Worm (Caenorhabditis elegans) whole organism, L4 larva: ENCODE results near the gene ldp-1.

Experiments
- F37D6.2 ChIP-seq: sonication (generic microtip); optimal IDR thresholded peaks from 2 replicates; lab custom pipeline; 2016; ENCODE audit warnings: mild to moderate bottlenecking, missing genetic modification characterization, missing compliant biosample characterization
- F44E2.7 ChIP-seq: fragments of 200-800 bp; sonication (Bioruptor generic); IDR thresholded peaks from 2 replicates; pipeline ENCODE4 v2.1.2; 2022; ENCODE audit warnings: missing genetic modification characterization, missing compliant biosample characterization
- T20F7.1 ChIP-seq: fragments of 200-800 bp; sonication (Bioruptor generic); optimal IDR thresholded peaks from 2 replicates; lab custom pipeline; 2018; ENCODE audit warnings: mild to moderate bottlenecking, missing genetic modification characterization, missing compliant biosample characterization
- T26A8.4 ChIP-seq: fragments of 200-800 bp; sonication (Bioruptor generic); IDR thresholded peaks from 2 replicates; pipeline ENCODE4 v1.3.6; 2022; ENCODE audit warnings: missing genetic modification characterization, missing compliant biosample characterization
- Y105C5A.15 ChIP-seq: fragments of 200-800 bp; sonication (Bioruptor generic); IDR thresholded peaks from 2 replicates; pipeline ENCODE4 v1.3.6; 2022; ENCODE audit warnings: missing genetic modification characterization, missing compliant biosample characterization
- Y48G9A.11 ChIP-seq: fragments of 200-800 bp; sonication (Bioruptor generic); IDR thresholded peaks from 2 replicates; pipeline ENCODE4 v1.3.6; 2022; ENCODE audit warnings: missing genetic modification reagents, missing genetic modification characterization, missing compliant biosample characterization
- aha-1 ChIP-seq: fragments of 150-350 bp; peaks from one replicate; lab custom pipeline; 2014; ENCODE audit warnings: missing biosample characterization, missing genetic modification characterization
- arid-1 ChIP-seq: fragments of 200-800 bp; sonication (Bioruptor generic); conservative IDR thresholded peaks from 2 replicates; pipeline ENCODE4 v1.3.6; 2022; ENCODE audit warnings: missing genetic modification reagents, missing genetic modification characterization, missing compliant biosample characterization
- attf-4 ChIP-seq: sonication (generic microtip); optimal IDR thresholded peaks from 3 replicates; lab custom pipeline; 2017; ENCODE audit warnings: missing biosample characterization, missing genetic modification characterization
- ctbp-1 ChIP-seq: fragments of 200-800 bp; sonication (Bioruptor generic); IDR thresholded peaks from 2 replicates; pipeline ENCODE4 v1.3.6; 2022; ENCODE audit warnings: missing genetic modification reagents, missing genetic modification characterization, missing compliant biosample characterization
- duxl-1 ChIP-seq: sonication (generic microtip); optimal IDR thresholded peaks from 2 replicates; lab custom pipeline; 2016; ENCODE audit warnings: mild to moderate bottlenecking, missing genetic modification characterization, moderate library complexity, missing compliant biosample characterization; ENCODE audit not compliant: poor library complexity
- egl-43 ChIP-seq: fragments of 200-800 bp; sonication (Bioruptor generic); IDR thresholded peaks from 2 replicates; pipeline ENCODE4 v1.3.6; 2022; ENCODE audit warnings: missing genetic modification reagents, missing genetic modification characterization, missing compliant biosample characterization
- hmg-1.1 ChIP-seq: fragments of 200-800 bp; sonication (Bioruptor generic); IDR thresholded peaks from 2 replicates; pipeline ENCODE4 v1.3.6; 2022; ENCODE audit warnings: missing genetic modification reagents, missing genetic modification characterization, missing compliant biosample characterization
- lim-7 ChIP-seq: fragments of 200-800 bp; sonication (Bioruptor generic); IDR thresholded peaks from 2 replicates; pipeline ENCODE4 v1.3.6; 2022; ENCODE audit warnings: missing genetic modification characterization, missing compliant biosample characterization
- lin-13 ChIP-seq: fragments of 150-350 bp; optimal IDR thresholded peaks from 2 replicates; lab custom pipeline; 2014; ENCODE audit warnings: missing biosample characterization, missing genetic modification reagents, missing genetic modification characterization
- lin-29 ChIP-seq: fragments of 200-800 bp; sonication (Bioruptor generic); IDR thresholded peaks from 2 replicates; pipeline ENCODE4 v1.3.6; 2022; ENCODE audit warnings: missing genetic modification reagents, missing genetic modification characterization, missing compliant biosample characterization
- lin-38 ChIP-seq: fragments of 200-800 bp; sonication (Bioruptor generic); IDR thresholded peaks from 2 replicates; pipeline ENCODE4 v1.3.6; 2022; ENCODE audit warnings: missing genetic modification reagents, missing genetic modification characterization, missing compliant biosample characterization
- lsy-2 ChIP-seq, 2 experiments: fragments of 150-350 bp in 1 of 2; sonication (generic microtip) in 1 of 2; optimal IDR thresholded peaks; 2 replicates each; lab custom pipeline; 2014 to 2017; ENCODE audit warnings: missing biosample characterization in 2 of 2, missing genetic modification characterization in 2 of 2
- mdt-29 ChIP-seq: fragments of 200-800 bp; sonication (Bioruptor generic); IDR thresholded peaks from 2 replicates; pipeline ENCODE4 v1.3.6; 2022; ENCODE audit warnings: missing genetic modification reagents, missing genetic modification characterization, missing compliant biosample characterization
- mxl-3 ChIP-seq: fragments of 200-800 bp; sonication (Bioruptor generic); optimal IDR thresholded peaks from 2 replicates; lab custom pipeline; 2018; ENCODE audit warnings: mild to moderate bottlenecking, missing genetic modification characterization, missing compliant biosample characterization
- nhr-11 ChIP-seq: fragments of 150-350 bp; optimal IDR thresholded peaks from 2 replicates; lab custom pipeline; 2014; ENCODE audit warnings: missing biosample characterization, missing genetic modification characterization
- nhr-41 ChIP-seq: fragments of 200-800 bp; sonication (Bioruptor generic); IDR thresholded peaks from 2 replicates; pipeline ENCODE4 v1.3.6; 2022; ENCODE audit warnings: missing genetic modification reagents, missing genetic modification characterization, missing compliant biosample characterization
- nhr-6 ChIP-seq: fragments of 150-350 bp; optimal IDR thresholded peaks from 2 replicates; lab custom pipeline; 2014; ENCODE audit warnings: missing biosample characterization, missing genetic modification characterization
- saeg-2 ChIP-seq: fragments of 200-800 bp; sonication (Bioruptor generic); IDR thresholded peaks from 2 replicates; pipeline ENCODE4 v1.3.6; 2022; ENCODE audit warnings: missing genetic modification reagents, missing genetic modification characterization, missing compliant biosample characterization
- sdz-12 ChIP-seq: fragments of 200-800 bp; sonication (Bioruptor generic); optimal IDR thresholded peaks from 2 replicates; lab custom pipeline; 2018; ENCODE audit warnings: mild to moderate bottlenecking, missing genetic modification characterization, missing compliant biosample characterization
- set-16 ChIP-seq: fragments of 200-800 bp; sonication (Bioruptor generic); IDR thresholded peaks from 2 replicates; pipeline ENCODE4 v1.3.6; 2022; ENCODE audit warnings: missing genetic modification reagents, missing genetic modification characterization, missing compliant biosample characterization
- skn-1 ChIP-seq: fragments of 150-350 bp; optimal IDR thresholded peaks from 2 replicates; lab custom pipeline; 2014; ENCODE audit warnings: missing biosample characterization, missing genetic modification characterization
- tag-97 ChIP-seq: fragments of 200-800 bp; sonication (Bioruptor generic); IDR thresholded peaks from 2 replicates; pipeline ENCODE4 v1.3.6; 2022; ENCODE audit warnings: missing genetic modification characterization, missing compliant biosample characterization
- tra-1 ChIP-seq: fragments of 200-800 bp; sonication (Bioruptor generic); IDR thresholded peaks from 2 replicates; pipeline ENCODE4 v1.3.6; 2022; ENCODE audit warnings: missing genetic modification reagents, missing genetic modification characterization, missing compliant biosample characterization
- unc-130 ChIP-seq: sonication (generic microtip); optimal IDR thresholded peaks from 2 replicates; lab custom pipeline; 2016; ENCODE audit warnings: missing genetic modification reagents, missing genetic modification characterization, missing compliant biosample characterization
- zfp-2 ChIP-seq: sonication (generic microtip); optimal IDR thresholded peaks from 2 replicates; lab custom pipeline; 2016; ENCODE audit warnings: mild to moderate bottlenecking, missing genetic modification characterization, missing compliant biosample characterization
- zip-11 ChIP-seq: fragments of 200-800 bp; sonication (Bioruptor generic); IDR thresholded peaks from 2 replicates; pipeline ENCODE4 v1.3.6; 2022; ENCODE audit warnings: missing genetic modification characterization, missing compliant biosample characterization

The ldp-1 gene

ce11 chrV:2083869-2084268, 43.5 kb upstream of the ldp-1 start:
- peak; percentile 48; the same call in 1 of the 2 replicates for TF ChIP-seq set-16 (GFP tag; lab: Robert Waterston, UW)
- no peak for TF ChIP-seq mxl-3 (GFP tag; lab: Kevin White, UChicago)
- peak; percentile 93 for TF ChIP-seq aha-1 (tag; lab: Kevin White, UChicago)

DNA sequence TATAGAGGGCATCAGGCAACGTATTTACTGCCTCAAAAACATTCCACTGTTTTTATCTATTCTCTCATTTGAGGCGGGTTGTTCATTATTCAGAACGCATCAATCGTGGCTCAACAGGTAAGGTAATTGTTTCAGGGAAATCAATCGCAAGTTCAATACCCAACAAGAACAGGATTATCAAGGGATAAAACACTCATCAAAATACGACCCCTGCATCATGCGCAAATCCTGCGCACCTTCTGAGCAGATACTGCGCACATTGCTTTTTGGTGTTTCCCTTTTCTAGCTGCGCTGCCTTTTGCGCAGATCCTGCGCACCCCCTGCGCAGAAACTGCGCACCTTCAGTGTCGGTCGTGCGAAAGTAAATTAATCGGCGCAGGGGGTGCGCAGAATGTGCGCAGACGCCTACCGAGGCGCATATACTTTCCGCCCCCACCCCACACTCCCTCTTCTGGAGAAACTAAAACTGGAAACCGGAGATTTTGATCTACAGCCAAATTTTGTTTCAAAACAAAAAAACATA, 41.5 kb upstream of the ldp-1 start, which contains the start of gene F36F12.3:
F36F12.3 (plus strand) TSS at position 51 of the 523 bp plus-strand sequence.
- TF ChIP-seq egl-43 (GFP tag; lab: Robert Waterston, UW) = peak; percentile 65; the same call in 1 of the 2 replicates
- 0 out of 2 replicates have a peak, but pooled peaks have one; percentile 33 for TF ChIP-seq F44E2.7 (GFP tag; lab: Robert Waterston, UW)
- TF ChIP-seq set-16 (GFP tag; lab: Robert Waterston, UW) = peak; percentile 78

ce11 chrV:2090321-2090720, 37.0 kb upstream of the ldp-1 start, which contains the start of gene ztf-28:
ztf-28 (plus strand) TSS chrV:2090669.
- TF ChIP-seq Y48G9A.11 (GFP tag; lab: Robert Waterston, UW) (peak; percentile 48; the same call in 1 of the 2 replicates), aha-1 (tag; lab: Kevin White, UChicago) (peak; percentile 69), lin-38 (0 out of 2 replicates have a peak, but pooled peaks have one; percentile 8)
- TF ChIP-seq, all 104 proteins: peak for 3; not testable (repeated sequence) for 101

DNA sequence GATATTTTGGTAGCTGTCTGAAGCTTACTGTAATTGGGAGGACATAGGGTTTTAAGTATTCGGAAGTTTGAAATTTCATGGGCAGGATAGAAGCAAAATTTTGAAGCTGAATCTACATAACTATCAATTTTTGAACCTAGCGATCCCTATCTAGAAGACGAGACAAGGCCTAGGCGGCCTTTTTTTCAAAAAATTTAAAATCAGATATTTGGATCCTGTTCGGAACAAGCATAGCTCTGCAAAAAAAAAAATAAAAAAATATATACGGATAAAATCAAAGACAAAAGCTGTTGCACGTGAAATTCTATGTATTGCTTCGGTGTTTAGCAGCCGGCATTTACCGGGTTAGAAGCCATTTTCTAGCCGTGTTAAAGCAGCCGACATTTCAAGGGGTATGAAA, 32.1 kb upstream of the ldp-1 start, which contains the start of gene F36F12.2:
F36F12.2 (minus strand) TSS at position 101 of the 400 bp plus-strand sequence.
- TF ChIP-seq zfp-2 (tag; lab: Kevin White, UChicago) = no peak
- TF ChIP-seq saeg-2 = no peak
- TF ChIP-seq hmg-1.1 = no peak
- no peak for TF ChIP-seq T26A8.4 (GFP tag; lab: Robert Waterston, UW)
- no peak for TF ChIP-seq lin-29
- TF ChIP-seq lin-13 (GFP tag; lab: Kevin White, UChicago) = no peak
- TF ChIP-seq Y105C5A.15 (GFP tag; lab: Robert Waterston, UW) = no peak
- TF ChIP-seq T20F7.1 (GFP tag; lab: Kevin White, UChicago) = no peak
- TF ChIP-seq duxl-1 = no peak
- no peak for TF ChIP-seq nhr-6 (tag; lab: Kevin White, UChicago)
- no peak for TF ChIP-seq skn-1
- TF ChIP-seq arid-1 (GFP tag; lab: Robert Waterston, UW) = no peak
- TF ChIP-seq tra-1 (GFP tag; lab: Robert Waterston, UW) = no peak
- no peak for TF ChIP-seq egl-43 (GFP tag; lab: Robert Waterston, UW)
- no peak for TF ChIP-seq lsy-2 (tag; optimal IDR thresholded peaks at IDR 0.05; lab: Kevin White, UChicago)
- TF ChIP-seq aha-1 (tag; lab: Kevin White, UChicago) = no peak
- no peak for TF ChIP-seq ctbp-1 (GFP tag; lab: Robert Waterston, UW)
- TF ChIP-seq sdz-12 (GFP tag; lab: Kevin White, UChicago) = no peak
- TF ChIP-seq tag-97 = no peak
- no peak for TF ChIP-seq F37D6.2 (tag; lab: Kevin White, UChicago)

DNA sequence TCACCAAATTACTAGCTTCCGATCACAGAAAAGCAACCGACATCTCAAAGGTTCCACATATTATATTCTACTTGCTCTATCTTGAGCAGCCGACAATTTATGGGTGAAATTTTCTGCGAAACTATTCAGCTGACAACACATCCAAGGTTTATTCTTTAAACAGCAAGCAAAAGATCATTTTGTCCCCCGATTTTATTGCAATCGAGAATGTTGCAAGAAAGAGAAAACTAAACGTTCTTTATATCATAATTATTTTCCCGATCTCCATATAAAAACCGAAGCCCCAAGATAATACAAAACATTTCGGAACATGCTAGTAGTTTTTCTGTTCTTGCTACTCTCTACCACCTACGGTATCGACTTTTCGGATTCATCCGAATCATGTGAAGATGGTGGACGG, 31.6 kb upstream of the ldp-1 start, which contains the start of gene clec-207:
clec-207 (plus strand) TSS at position 301 of the 400 bp plus-strand sequence.
- no peak for TF ChIP-seq arid-1 (GFP tag; lab: Robert Waterston, UW)
- no peak for TF ChIP-seq lim-7 (GFP tag; lab: Robert Waterston, UW)
- TF ChIP-seq mxl-3 (GFP tag; lab: Kevin White, UChicago) = no peak

ce11 chrV:2097653-2098052, 29.7 kb upstream of the ldp-1 start, which contains the start of gene clec-208:
clec-208 (plus strand) TSS chrV:2097953.
- no peak for TF ChIP-seq lin-29
- TF ChIP-seq nhr-41 (GFP tag; lab: Robert Waterston, UW) = no peak
- no peak for TF ChIP-seq lsy-2 (tag; optimal IDR thresholded peaks at IDR 0.05; lab: Kevin White, UChicago)
- TF ChIP-seq, all 104 proteins: peak for 0

DNA sequence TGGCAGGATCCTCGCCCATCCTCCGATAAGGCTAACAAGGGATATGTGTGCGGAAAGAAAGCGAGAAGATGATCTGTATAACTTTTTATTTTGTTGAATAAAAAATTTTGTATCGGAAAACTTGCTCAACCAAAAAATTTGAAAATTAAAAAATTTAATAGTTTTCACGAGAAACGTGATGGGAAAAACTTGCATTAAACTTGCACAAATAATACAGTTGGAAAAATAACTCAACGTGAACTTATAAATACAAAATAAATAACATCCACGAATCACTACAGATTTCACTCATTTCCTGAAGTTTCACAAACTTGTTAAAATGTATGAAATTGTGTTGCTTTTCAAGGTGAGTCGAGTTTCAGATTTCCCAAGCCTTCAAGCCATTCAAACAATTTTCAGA, 28.3 kb upstream of the ldp-1 start, which contains the start of gene F36F12.7:
F36F12.7 (plus strand) TSS at position 301 of the 400 bp plus-strand sequence.
- TF ChIP-seq nhr-11 (tag; lab: Kevin White, UChicago) (no peak), zip-11 (no peak), unc-130 (GFP tag; lab: Kevin White, UChicago) (no peak), mdt-29 (GFP tag; lab: Robert Waterston, UW) (no peak), sdz-12 (GFP tag; lab: Kevin White, UChicago) (no peak), attf-4 (tag; lab: Kevin White, UChicago) (no peak)
